Worm (Caenorhabditis elegans): ENCODE data around the gene F21A3.2.

The F21A3.2 gene

ce11 chrV:15515365-15515764 is 18.4 kb downstream of the F21A3.2 start (continued):
- TF ChIP-seq dmd-6 (GFP tag; IDR thresholded peaks at IDR 0.05) = peak; percentile 48
- TF ChIP-seq php-3 (GFP tag; IDR thresholded peaks at IDR 0.05) = no peak
- no peak for TF ChIP-seq tra-1 (GFP tag; IDR thresholded peaks at IDR 0.05)
- TF ChIP-seq daf-19 (GFP tag; conservative IDR thresholded peaks at IDR 0.05) = no peak
- TF ChIP-seq hlh-11 (tag; optimal IDR thresholded peaks at IDR 0.05) = peak; percentile 7
- no peak for TF ChIP-seq lin-38 (GFP tag; IDR thresholded peaks at IDR 0.05)
- TF ChIP-seq lin-15B (tag; optimal IDR thresholded peaks at IDR 0.05) = no peak
- TF ChIP-seq ZK337.2 (GFP tag; IDR thresholded peaks at IDR 0.05) = no peak
- TF ChIP-seq nhr-28 (tag; optimal IDR thresholded peaks at IDR 0.05) = no peak
- peak; percentile 34 for TF ChIP-seq dve-1 (tag; optimal IDR thresholded peaks at IDR 0.05; ENCODE audit: insufficient read depth)
- 0 out of 4 replicates have a peak, but pooled peaks of 1 of the 2 experiments have one; percentile 54 for TF ChIP-seq madf-5 (GFP tag; IDR thresholded peaks at IDR 0.05)
- no peak for TF ChIP-seq unc-130 (GFP tag; optimal IDR thresholded peaks at IDR 0.05)
- no peak for TF ChIP-seq daf-16 (GFP tag; optimal IDR thresholded peaks at IDR 0.05)
- no peak for TF ChIP-seq daf-16 (tag; optimal IDR thresholded peaks at IDR 0.05)
- TF ChIP-seq set-16 (GFP tag; IDR thresholded peaks at IDR 0.05) = 0 out of 2 replicates have a peak, but pooled peaks have one; percentile 14
- TF ChIP-seq fkh-10 (GFP tag; optimal IDR thresholded peaks at IDR 0.05) = no peak
- no peak for TF ChIP-seq ceh-44 (GFP tag; IDR thresholded peaks at IDR 0.05)
- TF ChIP-seq ZK546.5 (tag; optimal IDR thresholded peaks at IDR 0.05) = no peak
- no peak for TF ChIP-seq zfp-3 (GFP tag; conservative IDR thresholded peaks at IDR 0.05)
- TF ChIP-seq hmg-1.1 (GFP tag; IDR thresholded peaks at IDR 0.05) = peak; percentile 57; the same call in 1 of the 2 replicates
- peak; percentile 77 for TF ChIP-seq egl-43 (GFP tag; IDR thresholded peaks at IDR 0.05)
- no peak for TF ChIP-seq nhr-10 (tag; optimal IDR thresholded peaks at IDR 0.05)
- TF ChIP-seq skn-1 (tag; optimal IDR thresholded peaks at IDR 0.05) = no peak
- no peak for TF ChIP-seq nhr-41 (GFP tag; IDR thresholded peaks at IDR 0.05)
- TF ChIP-seq egl-27 (tag; optimal IDR thresholded peaks at IDR 0.05) = no peak
- no peak for TF ChIP-seq attf-4 (tag; optimal IDR thresholded peaks at IDR 0.05)

ce11 chrV:15512856-15513756 is 20.7 kb downstream of the F21A3.2 start:
- TF ChIP-seq madf-9 (GFP tag; conservative IDR thresholded peaks at IDR 0.05) (no peak), gei-8 (GFP tag; optimal IDR thresholded peaks at IDR 0.05) (no peak), T26A8.4 (GFP tag; IDR thresholded peaks at IDR 0.05) (no peak), egl-27 (tag; optimal IDR thresholded peaks at IDR 0.05) (no peak), lin-15B (tag; optimal IDR thresholded peaks at IDR 0.05) (no peak), aha-1 (tag) (peak; percentile 46), lin-29 (GFP tag; IDR thresholded peaks at IDR 0.05) (no peak), nhr-10 (tag; optimal IDR thresholded peaks at IDR 0.05) (no peak), nhr-25 (tag; optimal IDR thresholded peaks at IDR 0.05; ENCODE audit: borderline replicate concordance, insufficient read depth) (no peak), daf-19 (GFP tag; conservative IDR thresholded peaks at IDR 0.05) (0 out of 2 replicates have a peak, but pooled peaks have one; percentile 12), F10B5.3 (tag; optimal IDR thresholded peaks at IDR 0.05) (peak; percentile 17), egl-43 (GFP tag; IDR thresholded peaks at IDR 0.05) (no peak), pha-4 (GFP tag; IDR thresholded peaks at IDR 0.05) (no peak; the same call in 1 of the 2 replicates), pha-4 (tag; optimal IDR thresholded peaks at IDR 0.05) (no peak), skn-1 (tag; optimal IDR thresholded peaks at IDR 0.05) (no peak), rbr-2 (tag; optimal IDR thresholded peaks at IDR 0.05) (no peak), arid-1 (GFP tag; conservative IDR thresholded peaks at IDR 0.05) (0 out of 2 replicates have a peak, but pooled peaks have one; percentile 16), mes-2 (tag; optimal IDR thresholded peaks at IDR 0.05; ENCODE audit: poor library complexity, severe bottlenecking) (peak; percentile 21), F37D6.2 (tag; optimal IDR thresholded peaks at IDR 0.05) (no peak), ceh-28 (tag; optimal IDR thresholded peaks at IDR 0.05) (no peak), nhr-42 (GFP tag; IDR thresholded peaks at IDR 0.05) (0 out of 2 replicates have a peak, but pooled peaks have one; percentile 40), pqm-1 (tag; optimal IDR thresholded peaks at IDR 0.05) (no peak), duxl-1 (tag; optimal IDR thresholded peaks at IDR 0.05; ENCODE audit: poor library complexity) (no peak), nhr-237 (tag; optimal IDR thresholded peaks at IDR 0.05) (no peak), nhr-77 (tag; optimal IDR thresholded peaks at IDR 0.05) (no peak), lin-38 (GFP tag; IDR thresholded peaks at IDR 0.05) (peak; percentile 62), unc-62 (GFP tag; optimal IDR thresholded peaks at IDR 0.05 in 1 of 2) (peak in 1 of 2 experiments; percentile 49), unc-62 (tag; optimal IDR thresholded peaks at IDR 0.05) (no peak), unc-130 (GFP tag; optimal IDR thresholded peaks at IDR 0.05) (peak; percentile 11), D1046.2 (GFP tag; IDR thresholded peaks at IDR 0.05) (no peak)
